Worm (Caenorhabditis elegans) whole organism, L4 larva: Measurements from ENCODE around the gene T10C6.16.
A peak's percentile ranks its signal among the peaks of the same experiment; 100 is the strongest.

Source experiments
- F37D6.2 ChIP-seq: sonication (generic microtip); optimal IDR thresholded peaks from 2 replicates; lab custom pipeline; 2016; ENCODE audit warnings: mild to moderate bottlenecking, missing genetic modification characterization, missing compliant biosample characterization
- F49E8.2 ChIP-seq: sonication (generic microtip); optimal IDR thresholded peaks from 2 replicates; lab custom pipeline; 2016; ENCODE audit warnings: missing compliant biosample characterization, mild to moderate bottlenecking, missing genetic modification characterization, borderline replicate concordance
- aly-2 ChIP-seq: sonication (generic microtip); optimal IDR thresholded peaks from 2 replicates; lab custom pipeline; 2018; ENCODE audit warnings: missing biosample characterization, missing genetic modification characterization
- ama-1 ChIP-seq: fragments of 150-350 bp; optimal IDR thresholded peaks from 2 replicates; lab custom pipeline; 2014; ENCODE audit warnings: inconsistent platforms, mixed read lengths
- arid-1 ChIP-seq: fragments of 200-800 bp; sonication (Bioruptor generic); conservative IDR thresholded peaks from 2 replicates; pipeline ENCODE4 v1.3.6; 2022; ENCODE audit warnings: missing genetic modification reagents, missing genetic modification characterization, missing compliant biosample characterization
- attf-4 ChIP-seq: sonication (generic microtip); optimal IDR thresholded peaks from 3 replicates; lab custom pipeline; 2017; ENCODE audit warnings: missing biosample characterization, missing genetic modification characterization
- ceh-82 ChIP-seq: sonication (generic microtip); optimal IDR thresholded peaks from 2 replicates; lab custom pipeline; 2017; ENCODE audit warnings: missing biosample characterization, missing genetic modification characterization
- cey-2 ChIP-seq: sonication (generic microtip); optimal IDR thresholded peaks from 3 replicates; lab custom pipeline; 2017; ENCODE audit warnings: missing genetic modification characterization, mild to moderate bottlenecking, missing compliant biosample characterization, antibody characterized with exemption, borderline replicate concordance; ENCODE audit not compliant: insufficient read depth
- daf-12 ChIP-seq: fragments of 150-350 bp; optimal IDR thresholded peaks from 2 replicates; lab custom pipeline; 2014; ENCODE audit warnings: missing biosample characterization, missing genetic modification reagents, missing genetic modification characterization
- daf-16 ChIP-seq, 3 experiments: sonication (generic microtip); optimal IDR thresholded peaks; 2 replicates each; lab custom pipeline; 2016 to 2017; ENCODE audit warnings: missing genetic modification characterization in 3 of 3, missing genetic modification reagents in 3 of 3, mild to moderate bottlenecking in 2 of 3, missing compliant biosample characterization in 2 of 3, missing biosample characterization in 1 of 3, moderate library complexity in 1 of 3
- dmd-6 ChIP-seq: fragments of 200-800 bp; sonication (Bioruptor generic); IDR thresholded peaks from 2 replicates; pipeline ENCODE4 v1.3.6; 2022; ENCODE audit warnings: missing genetic modification reagents, missing genetic modification characterization, missing compliant biosample characterization
- dmd-8 ChIP-seq: fragments of 200-800 bp; sonication (Bioruptor generic); IDR thresholded peaks from 2 replicates; pipeline ENCODE4 v1.3.6; 2022; ENCODE audit warnings: missing genetic modification characterization, missing compliant biosample characterization
- duxl-1 ChIP-seq: sonication (generic microtip); optimal IDR thresholded peaks from 2 replicates; lab custom pipeline; 2016; ENCODE audit warnings: mild to moderate bottlenecking, missing genetic modification characterization, moderate library complexity, missing compliant biosample characterization; ENCODE audit not compliant: poor library complexity
- dve-1 ChIP-seq: sonication (generic microtip); optimal IDR thresholded peaks from 2 replicates; lab custom pipeline; 2017; ENCODE audit warnings: antibody characterized with exemption, mild to moderate bottlenecking, missing genetic modification characterization, missing compliant biosample characterization; ENCODE audit not compliant: insufficient read depth
- egl-27 ChIP-seq: sonication (generic microtip); optimal IDR thresholded peaks from 3 replicates; lab custom pipeline; 2017; ENCODE audit warnings: missing biosample characterization, missing genetic modification reagents, missing genetic modification characterization
- hif-1 ChIP-seq, 2 experiments: sonication (generic microtip); optimal IDR thresholded peaks; 2 replicates each; lab custom pipeline; 2016 to 2017; ENCODE audit warnings: missing compliant biosample characterization in 2 of 2, missing genetic modification characterization in 2 of 2, missing genetic modification reagents in 2 of 2, missing genotype in 2 of 2, mild to moderate bottlenecking in 1 of 2
- hlh-11 ChIP-seq: fragments of 200-800 bp; sonication (Bioruptor generic); optimal IDR thresholded peaks from 2 replicates; lab custom pipeline; 2018; ENCODE audit warnings: mild to moderate bottlenecking, missing genetic modification characterization, missing compliant biosample characterization
- hlh-30 ChIP-seq: sonication (generic microtip); optimal IDR thresholded peaks from 2 replicates; lab custom pipeline; 2017; ENCODE audit warnings: antibody characterized with exemption, mild to moderate bottlenecking, missing genetic modification characterization, missing compliant biosample characterization; ENCODE audit not compliant: insufficient read depth
- jun-1 ChIP-seq: fragments of 150-350 bp; optimal IDR thresholded peaks from 2 replicates; lab custom pipeline; 2014; ENCODE audit warnings: missing biosample characterization, missing genetic modification reagents, missing genetic modification characterization
- lin-1 ChIP-seq: fragments of 200-800 bp; sonication (Bioruptor generic); IDR thresholded peaks from 2 replicates; pipeline ENCODE4 v1.3.6; 2022; ENCODE audit warnings: missing genetic modification reagents, missing genetic modification characterization, missing compliant biosample characterization
- lin-29 ChIP-seq: fragments of 200-800 bp; sonication (Bioruptor generic); IDR thresholded peaks from 2 replicates; pipeline ENCODE4 v1.3.6; 2022; ENCODE audit warnings: missing genetic modification reagents, missing genetic modification characterization, missing compliant biosample characterization
- lin-39 ChIP-seq: fragments of 150-350 bp; optimal IDR thresholded peaks from 2 replicates; lab custom pipeline; 2014; ENCODE audit warnings: missing biosample characterization, missing genetic modification reagents, missing genetic modification characterization
- lsy-2 ChIP-seq, 2 experiments: fragments of 150-350 bp in 1 of 2; sonication (generic microtip) in 1 of 2; optimal IDR thresholded peaks; 2 replicates each; lab custom pipeline; 2014 to 2017; ENCODE audit warnings: missing biosample characterization in 2 of 2, missing genetic modification characterization in 2 of 2
- mdl-1 ChIP-seq, 2 experiments: fragments of 150-350 bp in 1 of 2; sonication (generic microtip) in 1 of 2; optimal IDR thresholded peaks; 2 replicates each; lab custom pipeline; 2014 to 2017; ENCODE audit warnings: missing biosample characterization in 2 of 2, missing genetic modification characterization in 2 of 2
- nhr-102 ChIP-seq: sonication (generic microtip); optimal IDR thresholded peaks from 2 replicates; lab custom pipeline; 2016; ENCODE audit warnings: mild to moderate bottlenecking, missing genetic modification characterization, moderate library complexity, missing compliant biosample characterization
- nhr-111 ChIP-seq: fragments of 200-800 bp; sonication (Bioruptor generic); optimal IDR thresholded peaks from 2 replicates; lab custom pipeline; 2018; ENCODE audit warnings: mild to moderate bottlenecking, missing genetic modification characterization, missing compliant biosample characterization
- nhr-28 ChIP-seq: fragments of 150-350 bp; optimal IDR thresholded peaks from 2 replicates; lab custom pipeline; 2014; ENCODE audit warnings: missing biosample characterization, missing genetic modification characterization
- nhr-42 ChIP-seq: fragments of 200-800 bp; sonication (Bioruptor generic); IDR thresholded peaks from 2 replicates; pipeline ENCODE4 v1.3.6; 2022; ENCODE audit warnings: missing genetic modification characterization, missing compliant biosample characterization
- nhr-76 ChIP-seq: fragments of 150-350 bp; optimal IDR thresholded peaks from 2 replicates; lab custom pipeline; 2014; ENCODE audit warnings: missing biosample characterization, missing genetic modification characterization
- nhr-77 ChIP-seq: fragments of 150-350 bp; optimal IDR thresholded peaks from 2 replicates; lab custom pipeline; 2014; ENCODE audit warnings: missing biosample characterization, missing genetic modification characterization
- pha-4 ChIP-seq, 2 experiments: fragments of 150-350 bp in 1 of 2; fragments of 200-800 bp in 1 of 2; sonication (Bioruptor generic) in 1 of 2; IDR thresholded peaks in 1 of 2; optimal IDR thresholded peaks in 1 of 2; 2 replicates each; pipeline versions ENCODE4 v1.3.6 to Lab custom; 2014 to 2022; ENCODE audit warnings: missing genetic modification characterization in 2 of 2, missing genetic modification reagents in 2 of 2, missing biosample characterization in 1 of 2, missing compliant biosample characterization in 1 of 2
- pqm-1 ChIP-seq: sonication (generic microtip); optimal IDR thresholded peaks from 2 replicates; lab custom pipeline; 2017; ENCODE audit warnings: missing biosample characterization, missing genetic modification characterization
- rbr-2 ChIP-seq: sonication (generic microtip); optimal IDR thresholded peaks from 2 replicates; lab custom pipeline; 2016; ENCODE audit warnings: missing genotype, missing genetic modification characterization, missing compliant biosample characterization
- sdz-12 ChIP-seq: fragments of 200-800 bp; sonication (Bioruptor generic); optimal IDR thresholded peaks from 2 replicates; lab custom pipeline; 2018; ENCODE audit warnings: mild to moderate bottlenecking, missing genetic modification characterization, missing compliant biosample characterization
- snpc-1.2 ChIP-seq: fragments of 200-800 bp; sonication (Bioruptor generic); IDR thresholded peaks from 2 replicates; pipeline ENCODE4 v1.3.6; 2022; ENCODE audit warnings: missing genetic modification reagents, missing genetic modification characterization, missing compliant biosample characterization
- spr-1 ChIP-seq: sonication (generic microtip); optimal IDR thresholded peaks from 2 replicates; lab custom pipeline; 2016; ENCODE audit warnings: mild to moderate bottlenecking, missing genetic modification characterization, missing compliant biosample characterization
- tag-97 ChIP-seq: fragments of 200-800 bp; sonication (Bioruptor generic); IDR thresholded peaks from 2 replicates; pipeline ENCODE4 v1.3.6; 2022; ENCODE audit warnings: missing genetic modification characterization, missing compliant biosample characterization
- tra-1 ChIP-seq: fragments of 200-800 bp; sonication (Bioruptor generic); IDR thresholded peaks from 2 replicates; pipeline ENCODE4 v1.3.6; 2022; ENCODE audit warnings: missing genetic modification reagents, missing genetic modification characterization, missing compliant biosample characterization
- unc-130 ChIP-seq: sonication (generic microtip); optimal IDR thresholded peaks from 2 replicates; lab custom pipeline; 2016; ENCODE audit warnings: missing genetic modification reagents, missing genetic modification characterization, missing compliant biosample characterization
- unc-39 ChIP-seq: sonication (generic microtip); optimal IDR thresholded peaks from 2 replicates; lab custom pipeline; 2017; ENCODE audit warnings: missing biosample characterization, missing genetic modification characterization
- unc-62 ChIP-seq, 3 experiments: fragments of 150-350 bp in 1 of 3; sonication (generic microtip); optimal IDR thresholded peaks in 2 of 3; peaks in 1 of 3; 1 replicate in 1 of 3; 2 replicates in 2 of 3; lab custom pipeline; 2014 to 2017; ENCODE audit warnings: missing biosample characterization in 3 of 3, missing genetic modification characterization in 3 of 3, missing genetic modification reagents in 3 of 3, missing genotype in 1 of 3
- vab-7 ChIP-seq: fragments of 200-800 bp; sonication (Bioruptor generic); IDR thresholded peaks from 2 replicates; pipeline ENCODE4 v1.3.6; 2022; ENCODE audit warnings: missing genetic modification reagents, missing genetic modification characterization, missing compliant biosample characterization
- zfp-3 ChIP-seq: fragments of 200-800 bp; sonication (Bioruptor generic); conservative IDR thresholded peaks from 2 replicates; pipeline ENCODE4 v1.3.6; 2022; ENCODE audit warnings: missing genetic modification reagents, missing genetic modification characterization, missing compliant biosample characterization
- zip-2 ChIP-seq: fragments of 150-350 bp; optimal IDR thresholded peaks from 2 replicates; lab custom pipeline; 2014; ENCODE audit warnings: missing biosample characterization, missing genetic modification characterization

Gene T10C6.16

DNA sequence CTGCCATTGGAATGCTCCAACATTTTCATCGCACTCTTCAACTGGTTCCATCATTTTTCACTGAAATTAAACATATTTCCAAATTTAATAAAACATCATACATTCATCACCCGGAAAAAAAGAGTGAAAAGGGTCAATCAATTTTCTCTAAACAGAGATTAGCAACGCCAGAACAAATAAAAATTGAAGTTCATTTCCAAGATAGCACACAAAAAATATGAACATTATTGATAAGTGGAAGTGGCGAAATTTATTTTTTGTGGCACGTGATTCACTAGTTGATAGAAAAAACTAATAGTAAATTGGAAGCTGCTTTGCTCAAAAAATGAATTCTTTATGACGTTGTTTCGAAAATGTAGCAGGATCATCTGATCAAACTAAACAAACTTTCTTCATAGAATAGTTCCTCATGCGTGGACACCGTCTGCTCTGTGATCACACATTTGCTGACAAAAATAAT lies 42.5 kb upstream of the T10C6.16 start, which contains the start of the genes F14H3.12 and srj-29:
TSS of gene F14H3.12 (minus strand) at position 74 of the 460 bp plus-strand sequence.
TSS of gene srj-29 (plus strand) at position 410 of the 460 bp plus-strand sequence.
- TF ChIP-seq dve-1 (tag; lab: Kevin White, UChicago) = peak; percentile 79
- TF ChIP-seq daf-16 (GFP tag; optimal IDR thresholded peaks at IDR 0.05; lab: Kevin White, UChicago) = no peak
- TF ChIP-seq daf-16 (tag; optimal IDR thresholded peaks at IDR 0.05; lab: Kevin White, UChicago) = peak; percentile 83
- no peak for TF ChIP-seq nhr-76 (tag; lab: Kevin White, UChicago)
- peak; percentile 74 for TF ChIP-seq nhr-28
- no peak for TF ChIP-seq lsy-2 (tag; optimal IDR thresholded peaks at IDR 0.05; lab: Kevin White, UChicago)
- no peak for TF ChIP-seq snpc-1.2 (GFP tag; lab: Robert Waterston, UW)
- TF ChIP-seq nhr-111 = no peak
- no peak for TF ChIP-seq arid-1 (GFP tag; lab: Robert Waterston, UW)
- no peak for TF ChIP-seq unc-130 (GFP tag; lab: Kevin White, UChicago)
- no peak for TF ChIP-seq unc-62 (GFP tag; optimal IDR thresholded peaks at IDR 0.05 in 1 of 2; lab: Kevin White, UChicago)
- no peak for TF ChIP-seq unc-62 (tag; optimal IDR thresholded peaks at IDR 0.05; lab: Kevin White, UChicago)
- peak; percentile 73 for TF ChIP-seq pqm-1 (tag; lab: Kevin White, UChicago)
- no peak for TF ChIP-seq egl-27 (tag; lab: Kevin White, UChicago)
- peak; percentile 49 for TF ChIP-seq hlh-11 (tag; lab: Kevin White, UChicago)
- peak; percentile 52 for TF ChIP-seq nhr-77 (tag; lab: Kevin White, UChicago)
- peak; percentile 74 for TF ChIP-seq dmd-6 (GFP tag; lab: Robert Waterston, UW)
- TF ChIP-seq vab-7 (GFP tag; lab: Robert Waterston, UW) = no peak
- no peak for TF ChIP-seq F37D6.2 (tag; lab: Kevin White, UChicago)
- no peak for TF ChIP-seq pha-4 (GFP tag; IDR thresholded peaks at IDR 0.05; lab: Robert Waterston, UW)
- no peak for TF ChIP-seq pha-4 (tag; optimal IDR thresholded peaks at IDR 0.05; lab: Kevin White, UChicago)
- no peak for TF ChIP-seq attf-4
- TF ChIP-seq unc-39 (tag; lab: Kevin White, UChicago) = no peak
- TF ChIP-seq zip-2 (tag; lab: Kevin White, UChicago) = no peak

DNA sequence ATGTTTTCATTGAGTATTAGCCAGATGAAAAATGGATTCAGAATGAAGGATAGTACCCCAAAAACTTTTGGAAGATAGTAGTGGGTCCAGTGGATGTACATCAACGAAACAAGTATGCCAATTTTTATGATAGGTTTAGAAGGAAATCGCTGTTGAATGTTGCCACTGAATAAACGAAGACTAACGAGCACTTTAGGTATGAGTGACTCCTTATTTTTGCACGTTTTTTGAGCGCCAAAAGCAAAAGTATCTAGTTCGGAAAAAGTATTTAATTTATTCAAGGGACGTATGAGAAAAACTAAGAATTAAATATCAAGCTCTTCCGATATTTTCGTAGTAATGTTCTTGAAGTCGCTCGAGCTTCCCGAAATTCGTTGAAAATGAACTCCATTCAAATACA lies 41.1 kb upstream of the T10C6.16 start, which contains the start of gene srj-10:
TSS of gene srj-10 (minus strand) at position 101 of the 400 bp plus-strand sequence.
- TF ChIP-seq aly-2 (tag; lab: Kevin White, UChicago) = no peak
- TF ChIP-seq daf-12 (tag; lab: Kevin White, UChicago) = no peak
- no peak for TF ChIP-seq lin-39
- TF ChIP-seq lin-29 (GFP tag; lab: Robert Waterston, UW) = no peak
- no peak for TF ChIP-seq pqm-1 (tag; lab: Kevin White, UChicago)

DNA sequence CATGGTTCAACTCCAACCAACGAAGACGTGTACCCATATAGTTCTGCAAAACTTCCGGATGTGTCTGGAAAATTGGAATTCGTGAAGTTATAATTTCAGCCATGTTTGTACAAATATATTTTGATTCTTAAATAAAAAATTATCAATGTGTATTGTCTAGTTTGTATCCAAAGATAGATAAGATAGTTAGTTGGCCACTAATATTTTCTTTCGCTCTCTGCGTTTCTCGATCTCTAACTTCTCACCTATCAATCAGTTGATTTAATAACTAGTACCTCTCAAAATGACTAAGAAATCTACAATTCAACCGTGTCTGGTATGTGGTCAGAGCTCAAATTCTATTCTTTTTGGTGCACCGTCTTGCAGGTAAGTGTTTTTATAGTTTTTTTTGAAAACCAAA lies 38.4 kb upstream of the T10C6.16 start, which contains the start of gene nhr-176:
TSS of gene nhr-176 (plus strand) at position 159 of the 400 bp plus-strand sequence.
- TF ChIP-seq lin-1 (GFP tag; lab: Robert Waterston, UW) (no peak), F49E8.2 (no peak), hif-1 (tag; optimal IDR thresholded peaks at IDR 0.05; lab: Kevin White, UChicago) (no peak), hlh-30 (tag; lab: Kevin White, UChicago) (no peak), duxl-1 (no peak), lin-29 (GFP tag; lab: Robert Waterston, UW) (no peak), ceh-82 (tag; lab: Kevin White, UChicago) (no peak), nhr-102 (tag; lab: Kevin White, UChicago) (no peak), cey-2 (tag; lab: Kevin White, UChicago) (no peak), jun-1 (tag; lab: Kevin White, UChicago) (no peak), tra-1 (GFP tag; lab: Robert Waterston, UW) (no peak), ama-1 (lab: Kevin White, UChicago) (no peak), nhr-42 (GFP tag; lab: Robert Waterston, UW) (no peak), unc-62 (GFP tag; optimal IDR thresholded peaks at IDR 0.05 in 1 of 2; lab: Kevin White, UChicago) (peak in 1 of 2 experiments; percentile 62), unc-62 (tag; optimal IDR thresholded peaks at IDR 0.05; lab: Kevin White, UChicago) (no peak), zfp-3 (GFP tag; lab: Robert Waterston, UW) (no peak), mdl-1 (tag; optimal IDR thresholded peaks at IDR 0.05; lab: Kevin White, UChicago) (no peak), tag-97 (GFP tag; lab: Robert Waterston, UW) (no peak), sdz-12 (no peak), rbr-2 (tag; lab: Kevin White, UChicago) (no peak), daf-12 (tag; lab: Kevin White, UChicago) (no peak), dmd-8 (GFP tag; lab: Robert Waterston, UW) (no peak), aly-2 (tag; lab: Kevin White, UChicago) (no peak), zip-2 (tag; lab: Kevin White, UChicago) (no peak), spr-1 (no peak), unc-39 (tag; lab: Kevin White, UChicago) (no peak), daf-16 (GFP tag; optimal IDR thresholded peaks at IDR 0.05; lab: Kevin White, UChicago) (no peak), daf-16 (tag; optimal IDR thresholded peaks at IDR 0.05; lab: Kevin White, UChicago) (peak; percentile 54)
